Fruit fly (Drosophila melanogaster): Measurements from ENCODE around the gene Past1.

The Past1 gene

DNA sequence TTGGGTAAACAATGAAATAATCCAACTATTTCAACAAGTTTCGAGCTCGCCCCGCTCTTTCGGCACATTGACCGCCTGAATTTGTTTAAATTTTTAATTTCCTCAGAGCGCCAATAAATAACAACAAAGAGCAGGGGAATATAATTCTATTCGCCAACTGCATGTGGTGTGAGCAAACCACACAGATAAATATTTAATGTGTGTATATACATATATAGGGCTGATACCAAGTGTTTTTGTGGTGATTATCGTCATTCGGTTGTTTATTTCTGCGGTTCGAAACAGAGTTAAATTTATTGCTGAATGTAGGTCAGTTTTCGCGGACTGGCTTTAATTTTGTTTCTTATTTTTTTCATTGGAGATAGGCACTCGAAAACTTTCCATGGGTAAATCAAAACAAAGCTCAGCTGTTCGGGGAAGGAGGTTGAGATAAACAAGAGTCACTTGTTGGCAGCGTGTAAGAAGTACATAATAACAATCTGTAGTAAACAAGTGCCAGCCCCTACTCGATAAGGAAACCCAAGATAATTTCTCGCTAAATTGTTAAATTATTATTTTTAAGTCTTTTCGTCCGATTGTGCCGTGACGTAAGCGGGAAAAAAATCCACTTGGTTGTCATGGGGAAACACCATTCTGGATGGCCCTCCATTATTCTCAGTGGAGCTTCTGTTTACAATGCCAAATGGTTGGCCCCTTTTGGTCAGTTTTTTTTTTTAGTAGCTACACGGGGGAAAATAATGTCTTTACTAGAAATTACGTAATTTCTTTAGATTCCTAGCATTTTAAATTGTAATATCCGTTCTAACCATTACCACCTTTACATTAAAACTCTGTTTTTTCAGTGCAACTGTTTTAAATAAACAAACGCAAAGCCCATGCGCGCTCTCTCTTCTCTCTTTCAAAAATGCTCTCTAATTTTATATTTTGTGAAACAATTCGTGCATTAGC is 20.7 kb downstream of the Past1 start (continued):
- peak; percentile 49 for TF ChIP-seq PHDP (tag; optimal IDR thresholded peaks at IDR 0.05)
- TF ChIP-seq cas (GFP tag; IDR thresholded peaks at IDR 0.05), result no peak
- TF ChIP-seq CG18011 (GFP tag; optimal IDR thresholded peaks at IDR 0.05), result peak; percentile 39
- TF ChIP-seq CG31388 (GFP tag; optimal IDR thresholded peaks at IDR 0.05), result no peak
- TF ChIP-seq vfl (GFP tag; optimal IDR thresholded peaks at IDR 0.05), result peak; percentile 17
- peak; percentile 6 for TF ChIP-seq Fer2 (tag; optimal IDR thresholded peaks at IDR 0.05)
- TF ChIP-seq eyg (GFP tag; optimal IDR thresholded peaks at IDR 0.05), result peak; percentile 14
- peak; percentile 42 for TF ChIP-seq CG6272 (GFP tag; IDR thresholded peaks at IDR 0.05)
- peak; percentile 45 for TF ChIP-seq CG12744 (GFP tag; optimal IDR thresholded peaks at IDR 0.05)
- TF ChIP-seq NFAT (GFP tag; IDR thresholded peaks at IDR 0.05), result peak; percentile 36; the same call in 1 of the 2 replicates
- peak; percentile 20 for TF ChIP-seq CG1647 (GFP tag; optimal IDR thresholded peaks at IDR 0.05)
- peak; percentile 60; the same call in 1 of the 3 replicates for TF ChIP-seq H15 (GFP tag; IDR thresholded peaks at IDR 0.05)
- TF ChIP-seq lmd (GFP tag; IDR thresholded peaks at IDR 0.05), result peak; percentile 50
- TF ChIP-seq H2.0 (GFP tag; IDR thresholded peaks at IDR 0.05), result peak; percentile 56
- peak; percentile 20 for TF ChIP-seq Jarid2 (GFP tag; optimal IDR thresholded peaks at IDR 0.05)
- no peak for TF ChIP-seq klu (GFP tag; IDR thresholded peaks at IDR 0.05)
- peak; percentile 42 for TF ChIP-seq kay (GFP tag; optimal IDR thresholded peaks at IDR 0.05)
- TF ChIP-seq CG8089 (GFP tag; optimal IDR thresholded peaks at IDR 0.05), result peak; percentile 20
- peak; percentile 67 for TF ChIP-seq CG15269 (tag; optimal IDR thresholded peaks at IDR 0.05)
- TF ChIP-seq CG6175 (GFP tag; IDR thresholded peaks at IDR 0.05), result no peak
- no peak for TF ChIP-seq Sry-β (GFP tag; optimal IDR thresholded peaks at IDR 0.05)
- peak; percentile 81 for TF ChIP-seq slbo (GFP tag; IDR thresholded peaks at IDR 0.05)
- peak; percentile 2 for TF ChIP-seq CG18764 (GFP tag; optimal IDR thresholded peaks at IDR 0.05)
- TF ChIP-seq CG11093 (GFP tag; IDR thresholded peaks at IDR 0.05), result no peak
- TF ChIP-seq mirr (GFP tag; optimal IDR thresholded peaks at IDR 0.05), result peak; percentile 43
- peak; percentile 39 for TF ChIP-seq CG8944 (GFP tag; optimal IDR thresholded peaks at IDR 0.05)
- peak; percentile 67 for TF ChIP-seq sisA (GFP tag; IDR thresholded peaks at IDR 0.05)
- no peak for TF ChIP-seq Scr (GFP tag; IDR thresholded peaks at IDR 0.05; ENCODE audit: partially characterized antibody)
- peak; percentile 41 for TF ChIP-seq CG12155 (GFP tag; optimal IDR thresholded peaks at IDR 0.05)
- peak; percentile 50 for TF ChIP-seq zfh2 (GFP tag; optimal IDR thresholded peaks at IDR 0.05)
- peak; percentile 56; the same call in 2 of the 3 replicates for TF ChIP-seq ase (GFP tag; IDR thresholded peaks at IDR 0.05)
- TF ChIP-seq rib (GFP tag; IDR thresholded peaks at IDR 0.05), result peak; percentile 27
- TF ChIP-seq Dip2 (GFP tag; IDR thresholded peaks at IDR 0.05), result no peak
- TF ChIP-seq bab2 (GFP tag; optimal IDR thresholded peaks at IDR 0.05), result peak; percentile 44
- no peak for TF ChIP-seq tll (GFP tag; optimal IDR thresholded peaks at IDR 0.05)
- TF ChIP-seq slou (GFP tag; optimal IDR thresholded peaks at IDR 0.05), result no peak
- TF ChIP-seq CG9215 (GFP tag; IDR thresholded peaks at IDR 0.05), result peak; percentile 32; the same call in 1 of the 2 replicates
- TF ChIP-seq al (GFP tag; IDR thresholded peaks at IDR 0.05), result peak; percentile 44; the same call in 1 of the 2 replicates
- peak; percentile 52; the same call in 2 of the 3 replicates for TF ChIP-seq ci (GFP tag; IDR thresholded peaks at IDR 0.05)
- TF ChIP-seq ems (GFP tag; optimal IDR thresholded peaks at IDR 0.05), result peak; percentile 56
- peak; percentile 21 for TF ChIP-seq emc (GFP tag; optimal IDR thresholded peaks at IDR 0.05)
- peak; percentile 81 for TF ChIP-seq CG18599 (GFP tag; optimal IDR thresholded peaks at IDR 0.05)
- peak; percentile 66 for TF ChIP-seq CG14014 (GFP tag; IDR thresholded peaks at IDR 0.05)
- TF ChIP-seq Oli (tag; optimal IDR thresholded peaks at IDR 0.05), result peak; percentile 53
- TF ChIP-seq CG8281 (tag; optimal IDR thresholded peaks at IDR 0.05), result peak; percentile 7
- TF ChIP-seq fd96Cb (tag; optimal IDR thresholded peaks at IDR 0.05), result peak; percentile 53
- no peak for TF ChIP-seq Elba2 (GFP tag; optimal IDR thresholded peaks at IDR 0.05)
- TF ChIP-seq gem (tag; optimal IDR thresholded peaks at IDR 0.05), result peak; percentile 68
- TF ChIP-seq Spps (tag; optimal IDR thresholded peaks at IDR 0.05), result no peak

Measured in whole organism, embryonic.